Fruit fly (Drosophila melanogaster): Measurements from ENCODE around the gene Reph.

dm6 chr2L:3835221-3835620 is 31.9 kb downstream of the Reph start:
- TF ChIP-seq Sin3A (optimal IDR thresholded peaks at IDR 0.05) (no peak), psq (optimal IDR thresholded peaks at IDR 0.05) (no peak), h (optimal IDR thresholded peaks at IDR 0.05) (no peak), insv (optimal IDR thresholded peaks at IDR 0.05) (no peak), ttk (optimal IDR thresholded peaks at IDR 0.05) (no peak), Myc (optimal IDR thresholded peaks at IDR 0.05) (no peak)
